Fruit fly (Drosophila melanogaster) whole organism, embryonic: Measurements from ENCODE around the gene CNMaR.

Source experiments
- Ada2b ChIP-seq: fragments of 200-800 bp; sonication (Bioruptor generic); IDR thresholded peaks from 2 replicates; pipeline ENCODE4 v1.3.6; 2022; ENCODE audit warnings: missing biosample characterization, missing genetic modification characterization
- CG10147 ChIP-seq: fragments of 200-800 bp; sonication (Bioruptor generic); optimal IDR thresholded peaks from 2 replicates; lab custom pipeline; 2019; ENCODE audit warnings: missing biosample characterization, mild to moderate bottlenecking, missing genetic modification characterization, moderate library complexity
- CG10274 ChIP-seq: fragments of 200-800 bp; sonication (Bioruptor generic); optimal IDR thresholded peaks from 3 replicates; lab custom pipeline; 2017; ENCODE audit warnings: missing biosample characterization, mild to moderate bottlenecking, missing genetic modification characterization
- CG11247 ChIP-seq: fragments of 200-800 bp; sonication (Bioruptor generic); IDR thresholded peaks from 2 replicates; pipeline ENCODE4 v1.3.6; 2022; ENCODE audit warnings: missing biosample characterization, missing genetic modification characterization
- CG11695 ChIP-seq: fragments of 200-800 bp; sonication (Bioruptor generic); IDR thresholded peaks from 3 replicates; pipeline ENCODE4 v1.3.6; 2022; ENCODE audit warnings: missing biosample characterization, missing genetic modification characterization
- CG14441 ChIP-seq: fragments of 200-800 bp; sonication (Bioruptor generic); IDR thresholded peaks from 2 replicates; pipeline ENCODE4 v1.3.6; 2022; ENCODE audit warnings: missing biosample characterization, missing genetic modification characterization
- CG14710 ChIP-seq: fragments of 200-800 bp; sonication (Bioruptor generic); optimal IDR thresholded peaks from 3 replicates; lab custom pipeline; 2019; ENCODE audit warnings: missing biosample characterization, mild to moderate bottlenecking, missing genetic modification characterization, moderate library complexity
- CG14860 ChIP-seq: fragments of 200-800 bp; sonication (Bioruptor generic); IDR thresholded peaks from 3 replicates; pipeline ENCODE4 v1.3.6; 2022; ENCODE audit warnings: missing biosample characterization, missing genetic modification characterization; ENCODE audit not compliant: partially characterized antibody
- CG15073 ChIP-seq: fragments of 200-800 bp; sonication (Bioruptor generic); optimal IDR thresholded peaks from 2 replicates; lab custom pipeline; 2016; ENCODE audit warnings: missing biosample characterization, missing genetic modification characterization
- CG15514 ChIP-seq: fragments of 200-800 bp; sonication (Bioruptor generic); optimal IDR thresholded peaks from 3 replicates; lab custom pipeline; 2017; ENCODE audit warnings: missing biosample characterization, missing genetic modification characterization, mild to moderate bottlenecking, moderate library complexity, missing genetic modification reagents
- CG17612 ChIP-seq: fragments of 200-800 bp; sonication (Bioruptor generic); IDR thresholded peaks from 2 replicates; pipeline ENCODE4 v1.3.6; 2022; ENCODE audit warnings: missing biosample characterization, missing genetic modification characterization
- CG2875 ChIP-seq: fragments of 200-800 bp; sonication (Bioruptor generic); optimal IDR thresholded peaks from 2 replicates; lab custom pipeline; 2017; ENCODE audit warnings: missing biosample characterization, mild to moderate bottlenecking, missing genetic modification characterization, missing genetic modification reagents
- CG31224 ChIP-seq: fragments of 200-800 bp; sonication (Bioruptor generic); IDR thresholded peaks from 2 replicates; pipeline ENCODE4 v1.3.6; 2022; ENCODE audit warnings: missing biosample characterization, missing genetic modification characterization
- CG3281 ChIP-seq: fragments of 200-800 bp; sonication (Bioruptor generic); optimal IDR thresholded peaks from 3 replicates; lab custom pipeline; 2017; ENCODE audit warnings: missing biosample characterization, mild to moderate bottlenecking, missing genetic modification characterization
- CG34422 ChIP-seq: fragments of 200-800 bp; sonication (Bioruptor generic); IDR thresholded peaks from 3 replicates; pipeline ENCODE4 v1.3.6; 2022; ENCODE audit warnings: missing biosample characterization, missing genetic modification characterization
- CG7556 ChIP-seq: fragments of 200-800 bp; sonication (Bioruptor generic); optimal IDR thresholded peaks from 2 replicates; lab custom pipeline; 2017; ENCODE audit warnings: missing biosample characterization, mild to moderate bottlenecking, missing genetic modification characterization
- CG7786 ChIP-seq: fragments of 200-800 bp; sonication (Bioruptor generic); optimal IDR thresholded peaks from 2 replicates; lab custom pipeline; 2016; ENCODE audit warnings: missing biosample characterization, missing genetic modification characterization
- Camta ChIP-seq: fragments of 200-800 bp; sonication (Bioruptor generic); optimal IDR thresholded peaks from 2 replicates; lab custom pipeline; 2016; ENCODE audit warnings: missing biosample characterization, missing genetic modification characterization
- D ChIP-seq, 2 experiments: fragments of 200-800 bp in 1 of 2; fragments of >200 bp in 1 of 2; sonication (Bioruptor generic) in 1 of 2; optimal IDR thresholded peaks; 2 replicates in 1 of 2; 3 replicates in 1 of 2; lab custom pipeline; 2017; ENCODE audit warnings: mild to moderate bottlenecking in 1 of 2, missing biosample characterization in 1 of 2, missing genetic modification characterization in 1 of 2, missing genetic modification reagents in 1 of 2
- Dip2 ChIP-seq: fragments of 200-800 bp; sonication (Bioruptor generic); IDR thresholded peaks from 2 replicates; pipeline ENCODE4 v1.3.6; 2022; ENCODE audit warnings: missing biosample characterization, missing genetic modification characterization
- Dll ChIP-seq: fragments of 200-800 bp; sonication (Bioruptor generic); IDR thresholded peaks from 4 replicates; pipeline ENCODE4 v1.3.6; 2022; ENCODE audit warnings: missing biosample characterization, missing genetic modification characterization; ENCODE audit not compliant: partially characterized antibody
- Drgx ChIP-seq: fragments of 200-800 bp; sonication (Bioruptor generic); IDR thresholded peaks from 2 replicates; pipeline ENCODE4 v1.3.6; 2022; ENCODE audit warnings: missing biosample characterization, missing genetic modification characterization
- ERR ChIP-seq: fragments of 200-800 bp; sonication (Bioruptor generic); optimal IDR thresholded peaks from 2 replicates; lab custom pipeline; 2016; ENCODE audit warnings: missing biosample characterization, missing genetic modification characterization
- GATAe ChIP-seq: fragments of 200-800 bp; sonication (Bioruptor generic); conservative IDR thresholded peaks from 2 replicates; pipeline ENCODE4 v1.3.6; 2022; ENCODE audit warnings: missing biosample characterization, missing genetic modification characterization
- HHEX ChIP-seq: fragments of 200-800 bp; sonication (Bioruptor generic); optimal IDR thresholded peaks from 3 replicates; lab custom pipeline; 2017; ENCODE audit warnings: missing biosample characterization, mild to moderate bottlenecking, missing genetic modification characterization, missing genetic modification reagents
- Hey ChIP-seq: fragments of 200-800 bp; sonication (Bioruptor generic); optimal IDR thresholded peaks from 3 replicates; lab custom pipeline; 2018; ENCODE audit warnings: missing biosample characterization, mild to moderate bottlenecking, missing genetic modification characterization
- HmgZ ChIP-seq: fragments of 200-800 bp; sonication (Bioruptor generic); optimal IDR thresholded peaks from 2 replicates; lab custom pipeline; 2018; ENCODE audit warnings: missing biosample characterization, mild to moderate bottlenecking, missing genetic modification characterization
- MESR4 ChIP-seq: fragments of 200-800 bp; sonication (Bioruptor generic); optimal IDR thresholded peaks from 2 replicates; lab custom pipeline; 2018; ENCODE audit warnings: missing biosample characterization, mild to moderate bottlenecking, missing genetic modification characterization, moderate library complexity
- ab ChIP-seq: fragments of 200-800 bp; sonication (Bioruptor generic); optimal IDR thresholded peaks from 2 replicates; lab custom pipeline; 2016; ENCODE audit warnings: missing biosample characterization, missing genetic modification characterization
- bbx ChIP-seq: fragments of 200-800 bp; sonication (Bioruptor generic); IDR thresholded peaks from 2 replicates; pipeline ENCODE4 v1.3.6; 2022; ENCODE audit warnings: missing biosample characterization, missing genetic modification characterization; ENCODE audit not compliant: partially characterized antibody
- bsh ChIP-seq, 2 experiments: fragments of 200-800 bp; sonication (Bioruptor generic); optimal IDR thresholded peaks; 2 replicates each; lab custom pipeline; 2017 to 2018; ENCODE audit warnings: mild to moderate bottlenecking in 2 of 2, missing biosample characterization in 2 of 2, missing genetic modification characterization in 2 of 2, moderate library complexity in 1 of 2
- cas ChIP-seq: fragments of 200-800 bp; sonication (Bioruptor generic); IDR thresholded peaks from 2 replicates; pipeline ENCODE4 v1.3.6; 2022; ENCODE audit warnings: missing biosample characterization, missing genetic modification characterization
- corto ChIP-seq: fragments of 200-800 bp; sonication (Bioruptor generic); optimal IDR thresholded peaks from 2 replicates; lab custom pipeline; 2016; ENCODE audit warnings: missing biosample characterization, mild to moderate bottlenecking, missing genetic modification characterization, moderate library complexity
- crol ChIP-seq: fragments of 200-800 bp; sonication (Bioruptor generic); IDR thresholded peaks from 2 replicates; pipeline ENCODE4 v1.3.6; 2022; ENCODE audit warnings: missing biosample characterization, missing genetic modification characterization
- danr ChIP-seq: fragments of 200-800 bp; sonication (Bioruptor generic); IDR thresholded peaks from 2 replicates; pipeline ENCODE4 v1.3.6; 2022; ENCODE audit warnings: missing biosample characterization, missing genetic modification characterization
- gfzf ChIP-seq: fragments of 200-800 bp; sonication (Bioruptor generic); optimal IDR thresholded peaks from 2 replicates; lab custom pipeline; 2016; ENCODE audit warnings: missing biosample characterization, mild to moderate bottlenecking, missing genetic modification characterization, moderate library complexity
- gro ChIP-seq: fragments of 200-800 bp; sonication (Bioruptor generic); optimal IDR thresholded peaks from 2 replicates; lab custom pipeline; 2016; ENCODE audit warnings: missing biosample characterization, missing genetic modification characterization
- mam ChIP-seq: fragments of 200-800 bp; sonication (Bioruptor generic); optimal IDR thresholded peaks from 3 replicates; lab custom pipeline; 2016; ENCODE audit warnings: missing biosample characterization, missing genetic modification characterization
- otp ChIP-seq: fragments of 200-800 bp; sonication (Bioruptor generic); IDR thresholded peaks from 3 replicates; pipeline ENCODE4, ENCODE4 v1.3.6; 2022; ENCODE audit warnings: missing biosample characterization, missing genetic modification characterization
- pan ChIP-seq, 4 experiments: fragments of >200 bp in 3 of 4; fragments of 200-800 bp in 1 of 4; sonication (Bioruptor generic) in 1 of 4; optimal IDR thresholded peaks in 3 of 4; IDR thresholded peaks in 1 of 4; 2 replicates each; pipeline versions ENCODE4 v1.3.6 to Lab custom; 2017 to 2022; ENCODE audit warnings: missing biosample characterization in 2 of 4, missing genetic modification characterization in 2 of 4, mixed read lengths in 1 of 4
- peb ChIP-seq: fragments of 200-800 bp; sonication (Bioruptor generic); IDR thresholded peaks from 2 replicates; pipeline ENCODE4 v1.3.6; 2022; ENCODE audit warnings: missing biosample characterization, missing genetic modification characterization
- pzg ChIP-seq: fragments of 200-800 bp; sonication (Bioruptor generic); optimal IDR thresholded peaks from 3 replicates; lab custom pipeline; 2018; ENCODE audit warnings: missing biosample characterization, mild to moderate bottlenecking, missing genetic modification characterization, moderate library complexity
- repo ChIP-seq: fragments of 200-800 bp; sonication (Bioruptor generic); optimal IDR thresholded peaks from 2 replicates; lab custom pipeline; 2016; ENCODE audit warnings: missing biosample characterization, missing genetic modification characterization
- rib ChIP-seq: fragments of 200-800 bp; sonication (Bioruptor generic); IDR thresholded peaks from 2 replicates; pipeline ENCODE4 v1.3.6; 2022; ENCODE audit warnings: missing biosample characterization, missing genetic modification characterization
- row ChIP-seq: fragments of 200-800 bp; sonication (Bioruptor generic); IDR thresholded peaks from 3 replicates; pipeline ENCODE4 v1.3.6; 2022; ENCODE audit warnings: missing biosample characterization, missing genetic modification characterization
- run ChIP-seq: fragments of 200-800 bp; sonication (Bioruptor generic); optimal IDR thresholded peaks from 3 replicates; lab custom pipeline; 2018; ENCODE audit warnings: missing biosample characterization, mild to moderate bottlenecking, missing genetic modification characterization
- tap ChIP-seq: fragments of 200-800 bp; optimal IDR thresholded peaks from 3 replicates; lab custom pipeline; 2019; ENCODE audit warnings: missing biosample characterization, mild to moderate bottlenecking, missing genetic modification characterization, moderate library complexity
- toy ChIP-seq: fragments of 200-800 bp; sonication (Bioruptor generic); IDR thresholded peaks from 2 replicates; pipeline ENCODE4 v1.3.6; 2022; ENCODE audit warnings: missing biosample characterization, missing genetic modification characterization
- vnd ChIP-seq: fragments of 200-800 bp; sonication (Bioruptor generic); IDR thresholded peaks from 3 replicates; pipeline ENCODE4 v1.3.6; 2022; ENCODE audit warnings: missing biosample characterization, missing genetic modification characterization; ENCODE audit not compliant: partially characterized antibody
- zfh2 ChIP-seq: fragments of 200-800 bp; sonication (Bioruptor generic); optimal IDR thresholded peaks from 2 replicates; lab custom pipeline; 2016; ENCODE audit warnings: missing biosample characterization, missing genetic modification characterization

The CNMaR gene

DNA sequence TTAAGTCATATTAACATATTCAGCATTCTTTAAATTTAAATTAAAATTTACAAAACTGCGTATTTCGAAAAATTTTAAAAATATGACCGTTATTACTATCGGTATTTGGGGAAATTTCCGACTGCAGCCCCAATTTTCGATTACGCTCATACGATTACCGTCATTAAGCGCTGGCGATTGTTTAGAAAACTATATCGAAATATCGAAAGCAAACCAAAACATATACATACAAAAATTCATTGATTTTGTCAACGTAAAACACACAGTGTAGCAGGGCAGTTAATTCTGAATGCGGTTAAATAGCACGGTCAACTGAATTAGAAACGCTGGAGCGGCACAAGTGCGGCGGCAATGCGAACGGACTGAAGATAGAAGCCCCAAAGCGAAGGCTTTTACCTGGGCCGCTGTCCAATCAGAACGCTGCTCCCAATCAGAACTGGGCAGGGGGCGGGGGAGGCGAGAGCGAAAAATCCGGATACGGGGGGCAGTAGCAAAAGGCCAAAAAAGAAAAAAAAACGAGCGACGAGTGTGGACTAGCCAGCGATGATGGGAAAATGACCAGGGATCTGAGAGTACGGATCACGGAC lies 60.3 kb downstream of the CNMaR start, which contains the start of gene CG16711 (continued):
- TF ChIP-seq CG34422 (GFP tag; lab: Robert Waterston, UW) (0 out of 3 replicates have a peak, but pooled peaks have one; percentile 24), CG17612 (no peak), D (optimal IDR thresholded peaks at IDR 0.05; lab: Kevin White, UChicago) (no peak), D (GFP tag; optimal IDR thresholded peaks at IDR 0.05; lab: Kevin White, UChicago) (no peak), CG10274 (GFP tag; lab: Kevin White, UChicago) (no peak), CG11695 (GFP tag; lab: Robert Waterston, UW) (no peak), tap (tag; lab: Kevin White, UChicago) (no peak), corto (GFP tag; lab: Kevin White, UChicago) (no peak), otp (GFP tag; lab: Robert Waterston, UW) (no peak), HmgZ (peak; percentile 24), CG14860 (GFP tag; lab: Robert Waterston, UW) (peak; percentile 90), mam (GFP tag; lab: Kevin White, UChicago) (no peak), repo (GFP tag; lab: Kevin White, UChicago) (no peak), HHEX (GFP tag; lab: Kevin White, UChicago) (no peak), run (tag; lab: Kevin White, UChicago) (no peak), rib (GFP tag; lab: Robert Waterston, UW) (no peak), Dip2 (GFP tag; lab: Robert Waterston, UW) (no peak), cas (GFP tag; lab: Robert Waterston, UW) (no peak), gro (GFP tag; lab: Kevin White, UChicago) (no peak), vnd (GFP tag; lab: Robert Waterston, UW) (peak; percentile 93), CG11247 (no peak), crol (GFP tag; lab: Robert Waterston, UW) (peak; percentile 79), pan (optimal IDR thresholded peaks at IDR 0.05; lab: Kevin White, UChicago) (no peak), pan (GFP tag; optimal IDR thresholded peaks at IDR 0.05 in 1 of 2, IDR thresholded peaks at IDR 0.05 in 1 of 2) (no peak), CG10147 (peak; percentile 3), pzg (peak; percentile 60), Dll (GFP tag; lab: Robert Waterston, UW) (peak; percentile 94), Hey (tag; lab: Kevin White, UChicago) (no peak), CG31224 (no peak), peb (GFP tag; lab: Robert Waterston, UW) (no peak), GATAe (GFP tag; lab: Robert Waterston, UW) (no peak), Camta (no peak), Drgx (GFP tag; lab: Robert Waterston, UW) (no peak), ab (GFP tag; lab: Kevin White, UChicago) (no peak), CG14710 (tag; lab: Kevin White, UChicago) (peak; percentile 14), ERR (no peak), CG3281 (GFP tag; lab: Kevin White, UChicago) (no peak), row (GFP tag; lab: Robert Waterston, UW) (no peak), CG15073 (GFP tag; lab: Kevin White, UChicago) (no peak), CG7556 (no peak), toy (GFP tag; lab: Robert Waterston, UW) (no peak), CG14441 (GFP tag; lab: Robert Waterston, UW) (no peak), bsh (GFP tag; optimal IDR thresholded peaks at IDR 0.05; lab: Kevin White, UChicago) (no peak), CG7786 (no peak), gfzf (GFP tag; lab: Kevin White, UChicago) (peak; percentile 40), zfh2 (no peak), bbx (peak; percentile 96), Ada2b (no peak), CG15514 (GFP tag; lab: Kevin White, UChicago) (peak; percentile 45), CG2875 (no peak), danr (no peak), MESR4 (GFP tag; lab: Kevin White, UChicago) (peak; percentile 96)
